Worm (Caenorhabditis elegans) whole organism, L3 larva: ENCODE data around the gene str-246.
A peak's percentile ranks its signal among the peaks of the same experiment; 100 is the strongest.

Experiments
- R02D3.7 ChIP-seq: fragments of 150-350 bp; optimal IDR thresholded peaks from 2 replicates; lab custom pipeline; 2014; ENCODE audit warnings: missing biosample characterization, missing genetic modification characterization
- ZK546.5 ChIP-seq: sonication (generic microtip); optimal IDR thresholded peaks from 2 replicates; lab custom pipeline; 2017; ENCODE audit warnings: missing biosample characterization, missing genetic modification characterization
- aly-2 ChIP-seq: fragments of 150-350 bp; optimal IDR thresholded peaks from 2 replicates; lab custom pipeline; 2014; ENCODE audit warnings: missing biosample characterization, missing genetic modification characterization
- ama-1 ChIP-seq: fragments of 150-350 bp; optimal IDR thresholded peaks from 2 replicates; lab custom pipeline; 2018
- ceh-16 ChIP-seq: sonication (generic microtip); optimal IDR thresholded peaks from 2 replicates; lab custom pipeline; 2017; ENCODE audit warnings: missing biosample characterization, missing genetic modification characterization
- ceh-28 ChIP-seq: fragments of 150-350 bp; optimal IDR thresholded peaks from 2 replicates; lab custom pipeline; 2014; ENCODE audit warnings: missing biosample characterization, missing genetic modification reagents, missing genetic modification characterization
- ceh-82 ChIP-seq: fragments of 150-350 bp; optimal IDR thresholded peaks from 2 replicates; lab custom pipeline; 2014; ENCODE audit warnings: missing biosample characterization, missing genetic modification characterization
- ceh-9 ChIP-seq: sonication (generic microtip); optimal IDR thresholded peaks from 2 replicates; lab custom pipeline; 2018; ENCODE audit warnings: missing biosample characterization, missing genetic modification characterization
- daf-12 ChIP-seq: fragments of 150-350 bp; optimal IDR thresholded peaks from 2 replicates; lab custom pipeline; 2014; ENCODE audit warnings: missing biosample characterization, missing genetic modification reagents, missing genetic modification characterization
- egl-27 ChIP-seq: sonication (generic microtip); optimal IDR thresholded peaks from 4 replicates; lab custom pipeline; 2017; ENCODE audit warnings: missing biosample characterization, missing genetic modification reagents, missing genetic modification characterization
- egl-5 ChIP-seq: fragments of 150-350 bp; optimal IDR thresholded peaks from 2 replicates; lab custom pipeline; 2017; ENCODE audit warnings: missing biosample characterization, missing genetic modification reagents, missing genetic modification characterization, inconsistent platforms
- elt-1 ChIP-seq: fragments of 150-350 bp; optimal IDR thresholded peaks from 2 replicates; lab custom pipeline; 2014; ENCODE audit warnings: missing biosample characterization, missing genetic modification characterization
- elt-2 ChIP-seq: sonication (generic microtip); optimal IDR thresholded peaks from 2 replicates; lab custom pipeline; 2016; ENCODE audit warnings: missing genetic modification reagents, mild to moderate bottlenecking, missing genetic modification characterization, missing compliant biosample characterization
- elt-3 ChIP-seq, 3 experiments: fragments of 150-350 bp in 1 of 3; sonication (generic microtip) in 2 of 3; optimal IDR thresholded peaks; 2 replicates in 2 of 3; 4 replicates in 1 of 3; lab custom pipeline; 2014 to 2017; ENCODE audit warnings: missing biosample characterization in 3 of 3, missing genetic modification characterization in 3 of 3
- eor-1 ChIP-seq, 2 experiments: fragments of 150-350 bp; optimal IDR thresholded peaks; 2 replicates each; lab custom pipeline; 2014 to 2018; ENCODE audit warnings: missing biosample characterization in 2 of 2, missing genetic modification characterization in 2 of 2
- fkh-10 ChIP-seq: sonication (generic microtip); optimal IDR thresholded peaks from 2 replicates; lab custom pipeline; 2017; ENCODE audit warnings: missing biosample characterization, missing genetic modification reagents, missing genetic modification characterization
- fkh-2 ChIP-seq: fragments of 150-350 bp; optimal IDR thresholded peaks from 2 replicates; lab custom pipeline; 2014; ENCODE audit warnings: missing biosample characterization, missing genetic modification reagents, missing genetic modification characterization
- fos-1 ChIP-seq: fragments of 150-350 bp; optimal IDR thresholded peaks from 2 replicates; lab custom pipeline; 2014; ENCODE audit warnings: missing biosample characterization, missing genetic modification characterization
- hmg-11 ChIP-seq: sonication (generic microtip); optimal IDR thresholded peaks from 2 replicates; lab custom pipeline; 2016; ENCODE audit warnings: missing genetic modification characterization, missing compliant biosample characterization
- jun-1 ChIP-seq: fragments of 150-350 bp; optimal IDR thresholded peaks from 2 replicates; lab custom pipeline; 2014; ENCODE audit warnings: missing biosample characterization, missing genetic modification reagents, missing genetic modification characterization
- lin-15B ChIP-seq: fragments of 150-350 bp; optimal IDR thresholded peaks from 2 replicates; lab custom pipeline; 2014; ENCODE audit warnings: missing biosample characterization, missing genetic modification characterization
- lin-39 ChIP-seq: fragments of 150-350 bp; optimal IDR thresholded peaks from 2 replicates; lab custom pipeline; 2018; ENCODE audit warnings: missing biosample characterization, missing genetic modification reagents, missing genetic modification characterization
- lsy-12 ChIP-seq: sonication (generic microtip); optimal IDR thresholded peaks from 2 replicates; lab custom pipeline; 2016; ENCODE audit warnings: mild to moderate bottlenecking, missing genetic modification characterization, missing compliant biosample characterization
- mdl-1 ChIP-seq: fragments of 150-350 bp; optimal IDR thresholded peaks from 2 replicates; lab custom pipeline; 2014; ENCODE audit warnings: missing biosample characterization, missing genetic modification characterization
- mml-1 ChIP-seq: fragments of 150-350 bp; sonication (generic microtip); optimal IDR thresholded peaks from 3 replicates; lab custom pipeline; 2014; ENCODE audit warnings: missing biosample characterization, missing genetic modification characterization
- nfya-1 ChIP-seq: sonication (generic microtip); optimal IDR thresholded peaks from 2 replicates; lab custom pipeline; 2017; ENCODE audit warnings: missing genetic modification characterization, mild to moderate bottlenecking, missing compliant biosample characterization, antibody characterized with exemption, moderate library complexity; ENCODE audit not compliant: insufficient read depth
- nhr-11 ChIP-seq: fragments of 150-350 bp; optimal IDR thresholded peaks from 2 replicates; lab custom pipeline; 2014; ENCODE audit warnings: missing biosample characterization, missing genetic modification characterization
- nhr-12 ChIP-seq: fragments of 150-350 bp; optimal IDR thresholded peaks from 2 replicates; lab custom pipeline; 2014; ENCODE audit warnings: missing biosample characterization, missing genetic modification characterization
- nhr-23 ChIP-seq: fragments of 150-350 bp; optimal IDR thresholded peaks from 2 replicates; lab custom pipeline; 2014; ENCODE audit warnings: missing biosample characterization, missing genetic modification reagents, missing genetic modification characterization
- nhr-237 ChIP-seq: fragments of 150-350 bp; optimal IDR thresholded peaks from 2 replicates; lab custom pipeline; 2014; ENCODE audit warnings: missing biosample characterization, missing genetic modification characterization
- nhr-25 ChIP-seq: sonication (generic microtip); optimal IDR thresholded peaks from 2 replicates; lab custom pipeline; 2017; ENCODE audit warnings: missing biosample characterization, missing genetic modification characterization
- nhr-28 ChIP-seq: fragments of 150-350 bp; optimal IDR thresholded peaks from 2 replicates; lab custom pipeline; 2014; ENCODE audit warnings: missing biosample characterization, missing genetic modification characterization
- nhr-43 ChIP-seq: sonication (generic microtip); optimal IDR thresholded peaks from 2 replicates; lab custom pipeline; 2016; ENCODE audit warnings: mild to moderate bottlenecking, missing genetic modification characterization, missing compliant biosample characterization; ENCODE audit not compliant: poor library complexity, severe bottlenecking
- nhr-67 ChIP-seq: fragments of 150-350 bp; optimal IDR thresholded peaks from 2 replicates; lab custom pipeline; 2014; ENCODE audit warnings: missing biosample characterization, missing genetic modification characterization
- nhr-77 ChIP-seq: fragments of 150-350 bp; optimal IDR thresholded peaks from 2 replicates; lab custom pipeline; 2014; ENCODE audit warnings: missing biosample characterization, missing genetic modification characterization
- pha-4 ChIP-seq: fragments of 150-350 bp; optimal IDR thresholded peaks from 2 replicates; lab custom pipeline; 2014; ENCODE audit warnings: missing biosample characterization, missing genetic modification reagents, missing genetic modification characterization
- pqm-1 ChIP-seq: fragments of 150-350 bp; optimal IDR thresholded peaks from 2 replicates; lab custom pipeline; 2017; ENCODE audit warnings: missing biosample characterization, missing genetic modification characterization, inconsistent platforms
- sea-2 ChIP-seq: fragments of 150-350 bp; sonication (generic microtip); optimal IDR thresholded peaks from 4 replicates; lab custom pipeline; 2014; ENCODE audit warnings: missing biosample characterization, missing genetic modification reagents, missing genetic modification characterization
- snpc-4 ChIP-seq: fragments of 150-350 bp; optimal IDR thresholded peaks from 2 replicates; lab custom pipeline; 2014; ENCODE audit warnings: missing biosample characterization, missing genetic modification characterization
- tbx-2 ChIP-seq: sonication (generic microtip); optimal IDR thresholded peaks from 2 replicates; lab custom pipeline; 2016; ENCODE audit warnings: mild to moderate bottlenecking, missing genetic modification characterization, missing compliant biosample characterization
- unc-39 ChIP-seq: sonication (generic microtip); optimal IDR thresholded peaks from 4 replicates; lab custom pipeline; 2017; ENCODE audit warnings: missing biosample characterization, missing genetic modification characterization
- unc-62 ChIP-seq: fragments of 150-350 bp; sonication (generic microtip); optimal IDR thresholded peaks from 4 replicates; lab custom pipeline; 2014; ENCODE audit warnings: missing biosample characterization, missing genetic modification reagents, missing genetic modification characterization
- zag-1 ChIP-seq: fragments of 150-350 bp; optimal IDR thresholded peaks from 2 replicates; lab custom pipeline; 2014; ENCODE audit warnings: missing biosample characterization, missing genetic modification characterization
- ztf-11 ChIP-seq: fragments of 150-350 bp; optimal IDR thresholded peaks from 2 replicates; lab custom pipeline; 2014; ENCODE audit warnings: missing biosample characterization, missing genetic modification characterization
- ztf-4 ChIP-seq: fragments of 150-350 bp; optimal IDR thresholded peaks from 2 replicates; lab custom pipeline; 2014; ENCODE audit warnings: missing biosample characterization, missing genetic modification characterization

Gene str-246

ce11 chrIII:11113845-11114244 is 36.3 kb downstream of the str-246 start:
- TF ChIP-seq nfya-1 (tag; lab: Kevin White, UChicago) (no peak), nhr-43 (tag; lab: Kevin White, UChicago) (no peak), jun-1 (tag; lab: Kevin White, UChicago) (no peak), ztf-4 (tag; lab: Kevin White, UChicago) (no peak), egl-27 (no peak), pha-4 (tag; lab: Kevin White, UChicago) (no peak), ceh-28 (tag; lab: Kevin White, UChicago) (no peak), fos-1 (tag; lab: Kevin White, UChicago) (no peak), nhr-12 (no peak), nhr-67 (no peak)

ce11 chrIII:11115956-11116355 is 38.5 kb downstream of the str-246 start:
- no peak for TF ChIP-seq ama-1 (lab: Kevin White, UChicago)
- no peak for TF ChIP-seq fkh-10 (GFP tag; lab: Kevin White, UChicago)
- TF ChIP-seq unc-39 (tag; lab: Kevin White, UChicago), result no peak
- no peak for TF ChIP-seq nhr-12
- TF ChIP-seq nhr-11 (tag; lab: Kevin White, UChicago), result no peak
- no peak for TF ChIP-seq ztf-11 (tag; lab: Kevin White, UChicago)
- TF ChIP-seq R02D3.7, result no peak
- TF ChIP-seq egl-5 (tag; lab: Kevin White, UChicago), result no peak
- TF ChIP-seq sea-2 (GFP tag; lab: Kevin White, UChicago), result no peak
- TF ChIP-seq ceh-9, result no peak
- TF ChIP-seq unc-62 (GFP tag; lab: Kevin White, UChicago), result no peak
- TF ChIP-seq, all 47 proteins: peak for 0

ce11 chrIII:11118107-11118506 is 40.6 kb downstream of the str-246 start:
- TF ChIP-seq snpc-4 (tag; lab: Kevin White, UChicago), result peak; percentile 2

ce11 chrIII:11119176-11119853 is 41.8 kb downstream of the str-246 start, which contains the start of the genes sup-35 and Y48A6C.4:
Gene sup-35 (minus strand): TSS chrIII:11119226.
Gene Y48A6C.4 (plus strand): TSS chrIII:11119803.
- peak; percentile 83 for TF ChIP-seq snpc-4 (tag; lab: Kevin White, UChicago)
- peak; percentile 96 for TF ChIP-seq lin-15B (tag; lab: Kevin White, UChicago)
- TF ChIP-seq nhr-43 (tag; lab: Kevin White, UChicago), result peak; percentile 64
- no peak for TF ChIP-seq fos-1 (tag; lab: Kevin White, UChicago)
- TF ChIP-seq zag-1, result no peak
- TF ChIP-seq nhr-11 (tag; lab: Kevin White, UChicago), result no peak
- TF ChIP-seq nhr-28 (tag; lab: Kevin White, UChicago), result no peak
- no peak for TF ChIP-seq nhr-12
- no peak for TF ChIP-seq ztf-11 (tag; lab: Kevin White, UChicago)
- TF ChIP-seq aly-2, result no peak
- TF ChIP-seq ceh-82 (tag; lab: Kevin White, UChicago), result no peak
- peak; percentile 56 for TF ChIP-seq elt-2
- TF ChIP-seq eor-1 (tag; optimal IDR thresholded peaks at IDR 0.05; lab: Kevin White, UChicago), result no peak
- peak; percentile 81 for TF ChIP-seq pha-4 (tag; lab: Kevin White, UChicago)
- no peak for TF ChIP-seq elt-1
- no peak for TF ChIP-seq nhr-67
- TF ChIP-seq R02D3.7, result peak; percentile 62
- no peak for TF ChIP-seq nhr-237 (tag; lab: Kevin White, UChicago)
- TF ChIP-seq daf-12 (tag; lab: Kevin White, UChicago), result no peak
- no peak for TF ChIP-seq lin-39 (tag; lab: Kevin White, UChicago)
- TF ChIP-seq mdl-1, result no peak
- no peak for TF ChIP-seq unc-62 (GFP tag; lab: Kevin White, UChicago)
- no peak for TF ChIP-seq elt-3 (tag; optimal IDR thresholded peaks at IDR 0.05; lab: Kevin White, UChicago)
- TF ChIP-seq ZK546.5 (tag; lab: Kevin White, UChicago), result no peak
- TF ChIP-seq ztf-4 (tag; lab: Kevin White, UChicago), result no peak
- TF ChIP-seq nhr-77, result no peak
- TF ChIP-seq unc-39 (tag; lab: Kevin White, UChicago), result no peak
- TF ChIP-seq egl-27, result no peak
- no peak for TF ChIP-seq ceh-16
- peak; percentile 15 for TF ChIP-seq jun-1 (tag; lab: Kevin White, UChicago)
- TF ChIP-seq nhr-23, result peak; percentile 68
- peak; percentile 21 for TF ChIP-seq fkh-10 (GFP tag; lab: Kevin White, UChicago)
- no peak for TF ChIP-seq lsy-12
- TF ChIP-seq hmg-11 (tag; lab: Kevin White, UChicago), result peak; percentile 74
- no peak for TF ChIP-seq fkh-2 (tag; lab: Kevin White, UChicago)
- TF ChIP-seq ama-1 (lab: Kevin White, UChicago), result no peak
- TF ChIP-seq nhr-25 (tag; lab: Kevin White, UChicago), result peak; percentile 72
- TF ChIP-seq sea-2 (GFP tag; lab: Kevin White, UChicago), result no peak
- TF ChIP-seq mml-1, result no peak
- TF ChIP-seq tbx-2 (tag; lab: Kevin White, UChicago), result no peak
- TF ChIP-seq pqm-1 (tag; lab: Kevin White, UChicago), result peak; percentile 64
